Worm (Caenorhabditis elegans) whole organism, mixed stage, embryonic: Measurements from ENCODE around the gene R13H4.2.

Source experiments
- M03D4.4 ChIP-seq: sonication (generic microtip); optimal IDR thresholded peaks from 2 replicates; lab custom pipeline; 2017; ENCODE audit warnings: mild to moderate bottlenecking, missing genetic modification characterization, missing compliant biosample characterization
- bed-3 ChIP-seq: fragments of 200-800 bp; sonication (Bioruptor generic); optimal IDR thresholded peaks from 3 replicates; lab custom pipeline; 2018; ENCODE audit warnings: mild to moderate bottlenecking, missing genetic modification characterization, moderate library complexity, missing compliant biosample characterization
- blmp-1 ChIP-seq: fragments of 150-350 bp; optimal IDR thresholded peaks from 2 replicates; lab custom pipeline; 2014; ENCODE audit warnings: missing biosample characterization, missing genetic modification characterization
- ceh-39 ChIP-seq: fragments of 150-350 bp; optimal IDR thresholded peaks from 2 replicates; lab custom pipeline; 2014; ENCODE audit warnings: missing biosample characterization, missing genetic modification characterization
- ceh-43 ChIP-seq: fragments of 200-800 bp; sonication (Bioruptor generic); optimal IDR thresholded peaks from 2 replicates; lab custom pipeline; 2018; ENCODE audit warnings: mild to moderate bottlenecking, missing genetic modification characterization, moderate library complexity, missing compliant biosample characterization
- ceh-83 ChIP-seq: fragments of 200-800 bp; sonication (Bioruptor generic); optimal IDR thresholded peaks from 2 replicates; lab custom pipeline; 2018; ENCODE audit warnings: mild to moderate bottlenecking, missing genetic modification characterization, missing compliant biosample characterization
- ces-1 ChIP-seq: fragments of 150-350 bp; optimal IDR thresholded peaks from 2 replicates; lab custom pipeline; 2014; ENCODE audit warnings: missing biosample characterization, missing genetic modification reagents, missing genetic modification characterization
- cnd-1 ChIP-seq: fragments of 200-800 bp; sonication (Bioruptor generic); optimal IDR thresholded peaks from 2 replicates; lab custom pipeline; 2018; ENCODE audit warnings: mild to moderate bottlenecking, missing genetic modification characterization, missing compliant biosample characterization
- drap-1 ChIP-seq: fragments of 200-800 bp; sonication (Bioruptor generic); optimal IDR thresholded peaks from 3 replicates; lab custom pipeline; 2018; ENCODE audit warnings: mild to moderate bottlenecking, missing genetic modification characterization, missing compliant biosample characterization
- elt-1 ChIP-seq: sonication (generic microtip); optimal IDR thresholded peaks from 2 replicates; lab custom pipeline; 2017; ENCODE audit warnings: missing genetic modification characterization, mild to moderate bottlenecking, missing compliant biosample characterization, antibody characterized with exemption, moderate library complexity, borderline replicate concordance; ENCODE audit not compliant: insufficient read depth
- elt-3 ChIP-seq: fragments of 150-350 bp; optimal IDR thresholded peaks from 2 replicates; lab custom pipeline; 2014; ENCODE audit warnings: missing biosample characterization, missing genetic modification characterization
- flh-1 ChIP-seq: fragments of 200-800 bp; sonication (Bioruptor generic); optimal IDR thresholded peaks from 2 replicates; lab custom pipeline; 2018; ENCODE audit warnings: mild to moderate bottlenecking, missing genetic modification characterization, moderate library complexity, missing compliant biosample characterization
- ham-2 ChIP-seq: fragments of 200-800 bp; sonication (Bioruptor generic); optimal IDR thresholded peaks from 2 replicates; lab custom pipeline; 2018; ENCODE audit warnings: mild to moderate bottlenecking, missing genetic modification characterization, missing compliant biosample characterization
- hlh-1 ChIP-seq: fragments of 150-350 bp; optimal IDR thresholded peaks from 2 replicates; lab custom pipeline; 2014; ENCODE audit warnings: missing biosample characterization, missing genetic modification reagents, missing genetic modification characterization
- lin-13 ChIP-seq: fragments of 150-350 bp; optimal IDR thresholded peaks from 2 replicates; lab custom pipeline; 2014; ENCODE audit warnings: missing biosample characterization, missing genetic modification characterization
- lin-32 ChIP-seq: fragments of 200-800 bp; sonication (Bioruptor generic); optimal IDR thresholded peaks from 2 replicates; lab custom pipeline; 2018; ENCODE audit warnings: mild to moderate bottlenecking, missing genetic modification characterization, missing compliant biosample characterization
- lsy-2 ChIP-seq: fragments of 150-350 bp; optimal IDR thresholded peaks from 2 replicates; lab custom pipeline; 2014; ENCODE audit warnings: missing biosample characterization, missing genetic modification characterization
- mab-5 ChIP-seq: fragments of 150-350 bp; optimal IDR thresholded peaks from 2 replicates; lab custom pipeline; 2014; ENCODE audit warnings: missing biosample characterization, missing genetic modification characterization
- mep-1 ChIP-seq: fragments of 150-350 bp; optimal IDR thresholded peaks from 2 replicates; lab custom pipeline; 2017; ENCODE audit warnings: missing biosample characterization, missing genetic modification reagents, missing genetic modification characterization, inconsistent platforms
- mls-2 ChIP-seq: sonication (generic microtip); optimal IDR thresholded peaks from 2 replicates; lab custom pipeline; 2016; ENCODE audit warnings: mild to moderate bottlenecking, missing genetic modification characterization, moderate library complexity, missing compliant biosample characterization
- nhr-12 ChIP-seq: fragments of 150-350 bp; optimal IDR thresholded peaks from 2 replicates; lab custom pipeline; 2014; ENCODE audit warnings: missing biosample characterization, missing genetic modification characterization
- nhr-2 ChIP-seq: fragments of 150-350 bp; optimal IDR thresholded peaks from 2 replicates; lab custom pipeline; 2014; ENCODE audit warnings: missing biosample characterization, missing genetic modification characterization
- nhr-237 ChIP-seq: fragments of 150-350 bp; optimal IDR thresholded peaks from 2 replicates; lab custom pipeline; 2014; ENCODE audit warnings: missing biosample characterization, missing genetic modification characterization
- nhr-28 ChIP-seq: fragments of 150-350 bp; optimal IDR thresholded peaks from 2 replicates; lab custom pipeline; 2014; ENCODE audit warnings: missing biosample characterization, missing genetic modification characterization
- nhr-76 ChIP-seq: sonication (generic microtip); optimal IDR thresholded peaks from 2 replicates; lab custom pipeline; 2017; ENCODE audit warnings: missing biosample characterization, missing genetic modification characterization
- pha-4 ChIP-seq: fragments of 150-350 bp; optimal IDR thresholded peaks from 2 replicates; lab custom pipeline; 2018; ENCODE audit warnings: missing biosample characterization, missing genetic modification reagents, missing genetic modification characterization
- sem-2 ChIP-seq: fragments of 200-800 bp; sonication (Bioruptor generic); optimal IDR thresholded peaks from 2 replicates; lab custom pipeline; 2018; ENCODE audit warnings: mild to moderate bottlenecking, missing genetic modification characterization, missing compliant biosample characterization
- snpc-4 ChIP-seq: fragments of 150-350 bp; optimal IDR thresholded peaks from 2 replicates; lab custom pipeline; 2014; ENCODE audit warnings: missing biosample characterization, missing genetic modification characterization
- sptf-1 ChIP-seq: sonication (generic microtip); optimal IDR thresholded peaks from 2 replicates; lab custom pipeline; 2017; ENCODE audit warnings: mild to moderate bottlenecking, missing genetic modification characterization, moderate library complexity, missing compliant biosample characterization
- tbx-8 ChIP-seq: fragments of 200-800 bp; sonication (Bioruptor generic); optimal IDR thresholded peaks from 2 replicates; lab custom pipeline; 2018; ENCODE audit warnings: mild to moderate bottlenecking, missing genetic modification characterization, moderate library complexity, missing compliant biosample characterization
- unc-120 ChIP-seq: sonication (generic microtip); optimal IDR thresholded peaks from 2 replicates; lab custom pipeline; 2017; ENCODE audit warnings: missing genetic modification characterization, missing compliant biosample characterization; ENCODE audit not compliant: poor library complexity, severe bottlenecking
- unc-39 ChIP-seq: fragments of 150-350 bp; optimal IDR thresholded peaks from 2 replicates; lab custom pipeline; 2014; ENCODE audit warnings: missing biosample characterization, missing genetic modification characterization
- unc-62 ChIP-seq: fragments of 150-350 bp; optimal IDR thresholded peaks from 2 replicates; lab custom pipeline; 2014; ENCODE audit warnings: missing biosample characterization, missing genetic modification reagents, missing genetic modification characterization
- zip-8 ChIP-seq: fragments of 150-350 bp; optimal IDR thresholded peaks from 2 replicates; lab custom pipeline; 2014; ENCODE audit warnings: missing biosample characterization, missing genetic modification characterization
- ztf-11 ChIP-seq: fragments of 150-350 bp; optimal IDR thresholded peaks from 2 replicates; lab custom pipeline; 2014; ENCODE audit warnings: missing biosample characterization, missing genetic modification characterization

R13H4.2 gene

DNA sequence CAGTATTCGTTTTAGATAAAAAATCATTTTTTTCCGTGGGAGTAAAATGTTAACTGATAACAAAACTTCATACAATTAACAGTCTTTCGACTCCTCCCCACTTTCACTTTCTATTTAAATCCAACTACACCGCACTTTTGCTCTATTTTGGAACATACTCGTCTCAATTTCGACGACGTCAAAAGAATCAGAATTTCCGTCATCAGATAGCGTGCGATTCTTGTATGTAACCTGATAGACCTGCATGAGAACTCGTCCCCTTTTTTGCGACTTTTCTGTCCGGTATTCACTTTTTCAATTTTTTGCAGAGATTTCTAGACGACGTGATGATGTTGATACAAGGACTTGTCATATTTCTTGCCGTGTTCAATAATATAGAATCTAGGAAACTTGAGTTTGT is 2.9 kb upstream of the R13H4.2 start, which contains the start of gene pho-8:
pho-8 (plus strand) TSS at position 301 of the 400 bp plus-strand sequence.
- TF ChIP-seq mab-5 (tag; lab: Kevin White, UChicago) (no peak), bed-3 (no peak), unc-62 (GFP tag; lab: Kevin White, UChicago) (no peak), mep-1 (tag; lab: Kevin White, UChicago) (no peak), sem-2 (GFP tag; lab: Kevin White, UChicago) (no peak), pha-4 (no peak), mls-2 (tag; lab: Kevin White, UChicago) (no peak), snpc-4 (tag; lab: Kevin White, UChicago) (no peak), drap-1 (GFP tag; lab: Kevin White, UChicago) (no peak), ceh-83 (GFP tag; lab: Kevin White, UChicago) (no peak), M03D4.4 (no peak), nhr-12 (tag; lab: Kevin White, UChicago) (no peak), lsy-2 (tag; lab: Kevin White, UChicago) (no peak), ces-1 (GFP tag; lab: Kevin White, UChicago) (no peak), elt-3 (tag; lab: Kevin White, UChicago) (no peak), ztf-11 (tag; lab: Kevin White, UChicago) (no peak), ceh-43 (GFP tag; lab: Kevin White, UChicago) (no peak), tbx-8 (GFP tag; lab: Kevin White, UChicago) (no peak), blmp-1 (tag; lab: Kevin White, UChicago) (no peak), ceh-39 (tag; lab: Kevin White, UChicago) (no peak)

DNA sequence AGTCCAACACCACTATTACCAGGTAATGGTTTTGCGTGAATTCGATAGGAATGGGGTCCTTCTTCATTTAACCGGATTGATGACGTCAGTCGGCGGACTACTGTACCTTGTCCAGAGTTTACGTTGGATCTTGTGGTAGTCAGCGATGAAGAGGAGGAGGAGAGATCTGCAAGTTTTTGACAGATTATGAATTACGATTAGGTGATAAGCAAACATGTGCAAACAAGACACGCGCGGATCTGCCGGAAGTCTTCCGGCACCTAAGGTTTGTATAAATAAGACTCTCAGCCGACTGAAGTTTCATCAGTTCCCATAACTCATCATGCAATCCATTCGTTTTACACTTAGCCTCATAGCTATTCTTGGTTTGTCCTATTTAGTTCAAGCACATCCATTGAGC is 3.0 kb downstream of the R13H4.2 start, which contains the start of gene idpb-5:
idpb-5 (plus strand) TSS at position 301 of the 400 bp plus-strand sequence.
- no peak for TF ChIP-seq ztf-11 (tag; lab: Kevin White, UChicago)
- no peak for TF ChIP-seq snpc-4 (tag; lab: Kevin White, UChicago)
- no peak for TF ChIP-seq tbx-8 (GFP tag; lab: Kevin White, UChicago)
- no peak for TF ChIP-seq nhr-237 (tag; lab: Kevin White, UChicago)
- no peak for TF ChIP-seq mls-2 (tag; lab: Kevin White, UChicago)
- no peak for TF ChIP-seq lin-32 (GFP tag; lab: Kevin White, UChicago)
- no peak for TF ChIP-seq unc-120 (tag; lab: Kevin White, UChicago)
- no peak for TF ChIP-seq unc-39 (tag; lab: Kevin White, UChicago)
- no peak for TF ChIP-seq lin-13 (tag; lab: Kevin White, UChicago)
- TF ChIP-seq pha-4: no peak
- TF ChIP-seq zip-8 (tag; lab: Kevin White, UChicago): no peak
- TF ChIP-seq elt-1: no peak
- no peak for TF ChIP-seq flh-1

DNA sequence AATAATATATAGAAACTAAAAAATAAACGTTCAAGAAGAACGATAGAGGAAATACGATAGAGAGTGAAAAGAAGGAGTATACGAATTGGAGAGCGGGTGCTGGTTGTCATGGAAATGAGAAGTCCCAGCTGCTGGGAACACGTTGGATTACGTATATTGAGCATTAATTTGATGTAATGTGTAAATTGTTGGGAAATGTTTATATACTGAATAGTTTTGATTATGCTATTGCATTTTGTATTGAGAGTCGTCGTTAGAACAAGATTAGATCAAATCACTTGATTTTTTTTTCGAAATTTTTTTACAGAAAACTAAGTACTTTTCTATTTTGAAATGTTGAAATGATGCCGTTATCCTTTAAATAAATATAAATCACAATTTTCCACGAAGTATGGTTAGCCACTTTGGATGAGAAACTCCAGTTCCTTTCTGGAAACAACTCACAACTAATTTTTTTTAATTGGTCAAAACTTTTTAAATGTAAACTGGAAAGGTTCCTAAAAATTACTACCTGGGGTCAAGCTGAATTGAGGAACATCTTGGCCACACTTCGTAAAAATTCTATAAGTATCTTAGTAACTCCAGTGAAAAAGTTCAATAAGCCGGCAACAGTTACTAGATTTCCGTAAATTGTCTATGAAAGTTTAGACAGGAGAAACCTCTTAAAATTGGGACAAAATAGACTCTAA is 7.6 kb downstream of the R13H4.2 start, which contains the start of gene nphp-4:
nphp-4 (minus strand) TSS at position 51 of the 689 bp plus-strand sequence.
- TF ChIP-seq nhr-237 (tag; lab: Kevin White, UChicago): no peak
- no peak for TF ChIP-seq mep-1 (tag; lab: Kevin White, UChicago)
- no peak for TF ChIP-seq unc-39 (tag; lab: Kevin White, UChicago)
- no peak for TF ChIP-seq pha-4

DNA sequence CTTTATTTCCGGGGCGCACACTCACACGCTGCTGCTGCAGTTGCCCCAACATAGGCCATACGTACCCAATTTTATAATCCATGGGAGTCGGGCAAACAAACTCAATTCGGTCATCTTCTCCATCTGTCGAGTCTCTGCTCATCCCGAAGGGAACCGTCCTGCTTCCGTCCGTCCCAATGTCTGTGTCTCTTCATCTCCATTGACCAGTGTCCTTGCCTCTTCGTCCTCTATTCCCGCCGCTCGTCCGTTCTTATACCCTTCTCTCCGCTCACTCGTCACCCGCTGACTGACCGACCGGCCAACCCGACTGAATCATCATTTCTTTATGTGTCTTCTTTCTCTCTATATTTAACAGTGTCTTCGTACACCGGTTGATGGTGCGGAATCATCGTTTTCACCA is 8.6 kb downstream of the R13H4.2 start:
- TF ChIP-seq sem-2 (GFP tag; lab: Kevin White, UChicago) (no peak), ces-1 (GFP tag; lab: Kevin White, UChicago) (peak; percentile 91), snpc-4 (tag; lab: Kevin White, UChicago) (no peak), cnd-1 (peak; percentile 84), nhr-28 (no peak), unc-120 (tag; lab: Kevin White, UChicago) (peak; percentile 9), mep-1 (tag; lab: Kevin White, UChicago) (no peak), mls-2 (tag; lab: Kevin White, UChicago) (peak; percentile 56), lin-13 (tag; lab: Kevin White, UChicago) (peak; percentile 35), sptf-1 (peak; percentile 39), ceh-83 (GFP tag; lab: Kevin White, UChicago) (no peak), mab-5 (tag; lab: Kevin White, UChicago) (no peak), nhr-2 (tag; lab: Kevin White, UChicago) (peak; percentile 90), nhr-237 (tag; lab: Kevin White, UChicago) (no peak), ham-2 (GFP tag; lab: Kevin White, UChicago) (peak; percentile 59), blmp-1 (tag; lab: Kevin White, UChicago) (no peak), elt-1 (no peak), bed-3 (no peak), nhr-12 (tag; lab: Kevin White, UChicago) (no peak), unc-62 (GFP tag; lab: Kevin White, UChicago) (peak; percentile 50), M03D4.4 (peak; percentile 39), nhr-76 (tag; lab: Kevin White, UChicago) (no peak), unc-39 (tag; lab: Kevin White, UChicago) (no peak), elt-3 (tag; lab: Kevin White, UChicago) (no peak), hlh-1 (tag; lab: Kevin White, UChicago) (peak; percentile 3), lin-32 (GFP tag; lab: Kevin White, UChicago) (no peak), ztf-11 (tag; lab: Kevin White, UChicago) (no peak), pha-4 (no peak), tbx-8 (GFP tag; lab: Kevin White, UChicago) (no peak)
